Worm (Caenorhabditis elegans): ENCODE results near the gene pat-2.

Gene pat-2

DNA sequence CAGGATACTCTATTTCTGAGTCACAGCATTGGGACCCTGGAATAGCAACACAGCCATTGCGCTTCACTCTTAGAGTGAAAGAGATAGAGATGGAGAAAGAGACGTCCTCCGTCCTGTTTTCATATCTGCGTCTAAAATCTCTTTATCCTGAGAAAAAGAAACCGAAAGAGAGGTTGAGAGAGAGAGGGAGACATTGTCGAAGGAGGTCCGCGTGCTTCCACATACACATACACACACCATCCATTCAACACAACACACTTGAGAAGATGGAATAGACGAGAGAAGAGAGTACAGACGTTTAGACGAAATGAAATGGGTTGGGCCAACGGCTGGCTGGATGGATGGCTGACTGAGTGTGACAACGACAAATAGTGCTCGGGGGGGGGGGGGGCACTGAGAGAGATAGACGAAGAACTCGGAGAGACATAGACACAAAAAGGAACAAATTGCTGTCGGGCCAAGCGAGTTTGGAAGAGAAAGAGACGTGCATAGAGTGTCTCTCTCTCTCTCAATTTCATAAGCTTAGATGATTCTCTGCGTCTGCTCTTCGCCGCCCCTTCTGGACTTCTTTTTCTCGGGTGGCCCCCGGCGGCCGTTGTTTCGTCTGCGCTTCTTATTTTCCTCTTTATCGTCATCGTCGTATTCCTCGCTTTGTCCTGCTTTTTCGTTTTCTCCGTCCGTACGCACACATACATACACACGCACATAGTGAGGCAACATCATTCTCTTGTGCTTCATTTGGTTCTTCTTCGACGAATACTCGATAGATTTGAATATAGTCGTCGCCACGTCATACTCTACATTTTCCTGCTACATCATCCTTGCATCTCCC is 18.5 kb upstream of the pat-2 start, which contains the start of gene F54F2.6 (continued):
- TF ChIP-seq lim-7 (GFP tag; IDR thresholded peaks at IDR 0.05) (no peak), nhr-10 (tag; optimal IDR thresholded peaks at IDR 0.05) (peak; percentile 15), lin-38 (GFP tag; IDR thresholded peaks at IDR 0.05) (peak; percentile 56), dmd-6 (GFP tag; IDR thresholded peaks at IDR 0.05) (peak; percentile 78), dve-1 (tag; optimal IDR thresholded peaks at IDR 0.05; ENCODE audit: insufficient read depth) (peak; percentile 38), aha-1 (tag) (peak; percentile 99), dpl-1 (GFP tag; optimal IDR thresholded peaks at IDR 0.05) (peak; percentile 33), Y48G9A.11 (GFP tag; IDR thresholded peaks at IDR 0.05) (no peak), dmd-8 (GFP tag; IDR thresholded peaks at IDR 0.05) (peak; percentile 67; the same call in 1 of the 2 replicates), egl-27 (tag; optimal IDR thresholded peaks at IDR 0.05) (no peak), nhr-25 (tag; optimal IDR thresholded peaks at IDR 0.05; ENCODE audit: borderline replicate concordance, insufficient read depth) (peak; percentile 10), mdl-1 (tag; optimal IDR thresholded peaks at IDR 0.05) (peak; percentile 69 to 98), unc-39 (tag; optimal IDR thresholded peaks at IDR 0.05) (no peak), zip-11 (GFP tag; IDR thresholded peaks at IDR 0.05) (no peak), ceh-44 (GFP tag; IDR thresholded peaks at IDR 0.05) (no peak), pqm-1 (tag; optimal IDR thresholded peaks at IDR 0.05) (peak; percentile 35), lin-29 (GFP tag; IDR thresholded peaks at IDR 0.05) (no peak), zag-1 (tag; optimal IDR thresholded peaks at IDR 0.05) (peak; percentile 59), hlh-11 (tag; optimal IDR thresholded peaks at IDR 0.05) (peak; percentile 98), ama-1 (optimal IDR thresholded peaks at IDR 0.05) (peak; percentile 5), ztf-11 (tag; optimal IDR thresholded peaks at IDR 0.05) (no peak), jun-1 (tag; optimal IDR thresholded peaks at IDR 0.05) (peak; percentile 49), unc-62 (GFP tag; optimal IDR thresholded peaks at IDR 0.05 in 1 of 2) (peak in 1 of 2 experiments; percentile 100), unc-62 (tag; optimal IDR thresholded peaks at IDR 0.05) (peak; percentile 89), ZK337.2 (GFP tag; IDR thresholded peaks at IDR 0.05) (peak; percentile 13; the same call in 1 of the 2 replicates), F10B5.3 (tag; optimal IDR thresholded peaks at IDR 0.05) (no peak), set-16 (GFP tag; IDR thresholded peaks at IDR 0.05) (peak; percentile 87), lin-15B (tag; optimal IDR thresholded peaks at IDR 0.05) (no peak), nhr-28 (tag; optimal IDR thresholded peaks at IDR 0.05) (peak; percentile 65), snpc-1.2 (GFP tag; IDR thresholded peaks at IDR 0.05) (no peak), spr-1 (tag; optimal IDR thresholded peaks at IDR 0.05) (no peak), D1046.2 (GFP tag; IDR thresholded peaks at IDR 0.05) (0 out of 2 replicates have a peak, but pooled peaks have one; percentile 66), saeg-2 (GFP tag; IDR thresholded peaks at IDR 0.05) (peak; percentile 15; the same call in 1 of the 2 replicates), nhr-41 (GFP tag; IDR thresholded peaks at IDR 0.05) (no peak), F44E2.7 (GFP tag; IDR thresholded peaks at IDR 0.05) (no peak), daf-19 (GFP tag; conservative IDR thresholded peaks at IDR 0.05) (no peak), egl-43 (GFP tag; IDR thresholded peaks at IDR 0.05) (peak; percentile 79), nhr-76 (tag; optimal IDR thresholded peaks at IDR 0.05) (no peak), fkh-10 (GFP tag; optimal IDR thresholded peaks at IDR 0.05) (peak; percentile 74), nhr-102 (tag; optimal IDR thresholded peaks at IDR 0.05) (peak; percentile 25), tag-97 (GFP tag; IDR thresholded peaks at IDR 0.05) (0 out of 2 replicates have a peak, but pooled peaks have one; percentile 32), ctbp-1 (GFP tag; IDR thresholded peaks at IDR 0.05) (peak; percentile 89), Y75B8A.6 (GFP tag; IDR thresholded peaks at IDR 0.05) (no peak), nhr-48 (tag; optimal IDR thresholded peaks at IDR 0.05) (peak; percentile 86), nhr-77 (tag; optimal IDR thresholded peaks at IDR 0.05) (peak; percentile 10), hlh-30 (tag; optimal IDR thresholded peaks at IDR 0.05; ENCODE audit: insufficient read depth) (peak; percentile 95), arid-1 (GFP tag; conservative IDR thresholded peaks at IDR 0.05) (0 out of 2 replicates have a peak, but pooled peaks have one; percentile 5), madf-5 (GFP tag; IDR thresholded peaks at IDR 0.05) (no peak), ceh-62 (tag; optimal IDR thresholded peaks at IDR 0.05) (no peak), madf-9 (GFP tag; conservative IDR thresholded peaks at IDR 0.05) (0 out of 2 replicates have a peak, but pooled peaks have one; percentile 4)

All from whole organism, L4 larva.